Fruit fly (Drosophila melanogaster) Kc167 (cell line): ENCODE results near the gene COX7AL2.

Source experiments
- Myc ChIP-seq: fragments of >200 bp; optimal IDR thresholded peaks from 2 replicates; lab custom pipeline; 2017; ENCODE audit warnings: missing external identifiers
- h ChIP-seq: fragments of >200 bp; optimal IDR thresholded peaks from 3 replicates; lab custom pipeline; 2018; ENCODE audit warnings: missing external identifiers
- insv ChIP-seq: fragments of >200 bp; optimal IDR thresholded peaks from 3 replicates; lab custom pipeline; 2018; ENCODE audit warnings: missing external identifiers
- ttk ChIP-seq: sonication (Bioruptor generic); optimal IDR thresholded peaks from 2 replicates; lab custom pipeline; 2017; ENCODE audit warnings: missing external identifiers

dm6 chr2L:2184129-2184528 is 13.6 kb downstream of the COX7AL2 start:
- no peak for TF ChIP-seq Myc (lab: Kevin White, UChicago)
- no peak for TF ChIP-seq h (lab: Kevin White, UChicago)
- no peak for TF ChIP-seq insv
- TF ChIP-seq ttk (lab: Kevin White, UChicago): no peak
